Fruit fly (Drosophila melanogaster) whole organism, wandering third instar larva: ENCODE measurements around the gene TotM.
A peak's percentile ranks its signal among the peaks of the same experiment; 100 is the strongest.

Experiments
- Abd-B ChIP-seq: fragments of >200 bp; optimal IDR thresholded peaks from 2 replicates; lab custom pipeline; 2017; ENCODE audit warnings: missing biosample characterization, missing genetic modification characterization
- CG32264 ChIP-seq: fragments of 200-800 bp; sonication (Bioruptor generic); optimal IDR thresholded peaks from 2 replicates; lab custom pipeline; 2016; ENCODE audit warnings: missing biosample characterization, missing genetic modification characterization
- CG9705 ChIP-seq: fragments of 200-800 bp; sonication (Bioruptor generic); optimal IDR thresholded peaks from 2 replicates; lab custom pipeline; 2018; ENCODE audit warnings: missing biosample characterization, mild to moderate bottlenecking, missing genetic modification characterization
- CrebA ChIP-seq: fragments of 200-800 bp; sonication (Bioruptor generic); optimal IDR thresholded peaks from 2 replicates; lab custom pipeline; 2016; ENCODE audit warnings: missing biosample characterization, mild to moderate bottlenecking, missing genetic modification characterization, borderline replicate concordance
- Dfd ChIP-seq: fragments of >200 bp; optimal IDR thresholded peaks from 2 replicates; lab custom pipeline; 2017; ENCODE audit warnings: missing biosample characterization, missing genetic modification characterization
- Dif ChIP-seq: fragments of 200-275, 200-300 bp; sonication (Bioruptor generic); optimal IDR thresholded peaks from 2 replicates; lab custom pipeline; 2018; ENCODE audit warnings: missing biosample characterization, missing genetic modification characterization; ENCODE audit not compliant: partially characterized antibody
- GATAd ChIP-seq: sonication (Bioruptor generic); optimal IDR thresholded peaks from 2 replicates; lab custom pipeline; 2016; ENCODE audit warnings: missing biosample characterization, missing genetic modification characterization
- HLH106 ChIP-seq: fragments of 200-800 bp; optimal IDR thresholded peaks from 3 replicates; lab custom pipeline; 2019; ENCODE audit warnings: missing biosample characterization, mild to moderate bottlenecking, missing genetic modification characterization, moderate library complexity
- Hnf4 ChIP-seq: fragments of 200-800 bp; sonication (Bioruptor generic); optimal IDR thresholded peaks from 2 replicates; lab custom pipeline; 2016; ENCODE audit warnings: missing biosample characterization, mild to moderate bottlenecking, missing genetic modification characterization
- Hr78 ChIP-seq: fragments of >200 bp; optimal IDR thresholded peaks from 2 replicates; lab custom pipeline; 2017; ENCODE audit warnings: missing biosample characterization, missing genetic modification characterization
- Hr83 ChIP-seq: fragments of 200-300 bp; sonication (Bioruptor generic); optimal IDR thresholded peaks from 2 replicates; lab custom pipeline; 2016; ENCODE audit warnings: missing biosample characterization, mild to moderate bottlenecking, missing genetic modification characterization, moderate library complexity; ENCODE audit not compliant: poor library complexity, severe bottlenecking
- Jra ChIP-seq: sonication (Bioruptor generic); optimal IDR thresholded peaks from 2 replicates; lab custom pipeline; 2016; ENCODE audit warnings: missing biosample characterization, missing genetic modification characterization
- Mio ChIP-seq: sonication (Bioruptor generic); optimal IDR thresholded peaks from 2 replicates; lab custom pipeline; 2016; ENCODE audit warnings: missing biosample characterization, missing genetic modification characterization
- Myc ChIP-seq: fragments of >200 bp; optimal IDR thresholded peaks from 2 replicates; lab custom pipeline; 2017
- N ChIP-seq: fragments of >200 bp; optimal IDR thresholded peaks from 2 replicates; lab custom pipeline; 2018; ENCODE audit warnings: missing biosample characterization, missing external identifiers, missing genetic modification characterization
- OdsH ChIP-seq: fragments of 200-800 bp; sonication (Bioruptor generic); optimal IDR thresholded peaks from 2 replicates; lab custom pipeline; 2016; ENCODE audit warnings: missing biosample characterization, mild to moderate bottlenecking, missing genetic modification characterization
- Rel ChIP-seq, 2 experiments: fragments of 200-800 bp; sonication (Bioruptor generic) in 1 of 2; optimal IDR thresholded peaks; 2 replicates in 1 of 2; 3 replicates in 1 of 2; lab custom pipeline; 2016 to 2019; ENCODE audit warnings: mild to moderate bottlenecking in 2 of 2, missing biosample characterization in 2 of 2, missing genetic modification characterization in 2 of 2, moderate library complexity in 1 of 2
- Sp1 ChIP-seq: fragments of 200-800 bp; sonication (Bioruptor generic); optimal IDR thresholded peaks from 3 replicates; lab custom pipeline; 2019; ENCODE audit warnings: missing biosample characterization, mild to moderate bottlenecking, missing genetic modification characterization, moderate library complexity
- Vsx2 ChIP-seq: fragments of 200-300, 225-300 bp; sonication (Bioruptor generic); optimal IDR thresholded peaks from 2 replicates; lab custom pipeline; 2018; ENCODE audit warnings: missing biosample characterization, missing genetic modification characterization; ENCODE audit not compliant: partially characterized antibody
- br ChIP-seq: fragments of 200-800 bp; sonication (Bioruptor generic); optimal IDR thresholded peaks from 2 replicates; lab custom pipeline; 2016; ENCODE audit warnings: missing biosample characterization, missing genetic modification characterization
- brk ChIP-seq: fragments of 200-800 bp; sonication (Bioruptor generic); optimal IDR thresholded peaks from 2 replicates; lab custom pipeline; 2016; ENCODE audit warnings: missing biosample characterization, mild to moderate bottlenecking, missing genetic modification characterization
- dl ChIP-seq, 2 experiments: fragments of 175-275, 200-275 bp in 1 of 2; fragments of 200-275 bp in 1 of 2; sonication (Bioruptor generic); optimal IDR thresholded peaks; lab custom pipeline; 2018; ENCODE audit warnings: mild to moderate bottlenecking in 2 of 2, missing biosample characterization in 2 of 2, missing genetic modification characterization in 2 of 2, moderate library complexity in 2 of 2; ENCODE audit not compliant: partially characterized antibody in 2 of 2, insufficient read depth in 1 of 2
- dmrt93B ChIP-seq: fragments of 200-800 bp; sonication (Bioruptor generic); optimal IDR thresholded peaks from 2 replicates; lab custom pipeline; 2018; ENCODE audit warnings: missing biosample characterization, mild to moderate bottlenecking, missing genetic modification characterization
- dsf ChIP-seq: sonication (Bioruptor generic); optimal IDR thresholded peaks from 2 replicates; lab custom pipeline; 2016; ENCODE audit warnings: missing biosample characterization, missing genetic modification characterization, borderline replicate concordance
- ey ChIP-seq: fragments of 200-800 bp; sonication (Bioruptor generic); optimal IDR thresholded peaks from 2 replicates; lab custom pipeline; 2016; ENCODE audit warnings: missing biosample characterization, missing genetic modification characterization
- foxo ChIP-seq, 2 experiments: fragments of 200-800 bp; sonication (Bioruptor generic); optimal IDR thresholded peaks; 2 replicates in 1 of 2; 3 replicates in 1 of 2; lab custom pipeline; 2016 to 2017; ENCODE audit warnings: missing biosample characterization in 2 of 2, missing genetic modification characterization in 2 of 2
- fru ChIP-seq: fragments of 200-800 bp; sonication (Bioruptor generic); optimal IDR thresholded peaks from 3 replicates; lab custom pipeline; 2016; ENCODE audit warnings: missing biosample characterization, mild to moderate bottlenecking, missing genetic modification characterization
- h ChIP-seq: fragments of 200-800 bp; sonication (Bioruptor generic); optimal IDR thresholded peaks from 3 replicates; lab custom pipeline; 2016; ENCODE audit warnings: missing biosample characterization, mild to moderate bottlenecking, missing genetic modification characterization
- jim ChIP-seq: fragments of 175-275, 200-325 bp; sonication (Bioruptor generic); optimal IDR thresholded peaks from 2 replicates; lab custom pipeline; 2016; ENCODE audit warnings: missing biosample characterization, mild to moderate bottlenecking, missing genetic modification characterization
- lola ChIP-seq: fragments of >200 bp; optimal IDR thresholded peaks from 2 replicates; lab custom pipeline; 2017; ENCODE audit warnings: missing biosample characterization, missing genetic modification characterization
- pan ChIP-seq: fragments of >200 bp; optimal IDR thresholded peaks from 2 replicates; lab custom pipeline; 2017
- psq ChIP-seq: fragments of 200-800 bp; sonication (Bioruptor generic); optimal IDR thresholded peaks from 3 replicates; lab custom pipeline; 2017; ENCODE audit warnings: missing biosample characterization, mild to moderate bottlenecking, missing genetic modification characterization, moderate library complexity
- rgr ChIP-seq: fragments of 200-800 bp; sonication (Bioruptor generic); optimal IDR thresholded peaks from 3 replicates; lab custom pipeline; 2016; ENCODE audit warnings: missing biosample characterization, mild to moderate bottlenecking, missing genetic modification characterization
- sage ChIP-seq: fragments of 200-800 bp; sonication (Bioruptor generic); optimal IDR thresholded peaks from 2 replicates; lab custom pipeline; 2016; ENCODE audit warnings: missing biosample characterization, mild to moderate bottlenecking, missing genetic modification characterization
- sv ChIP-seq: fragments of 200-800 bp; sonication (Bioruptor generic); optimal IDR thresholded peaks from 3 replicates; lab custom pipeline; 2016; ENCODE audit warnings: missing biosample characterization, missing genetic modification characterization
- tai ChIP-seq: sonication (Bioruptor generic); optimal IDR thresholded peaks from 2 replicates; lab custom pipeline; 2016; ENCODE audit warnings: missing biosample characterization, missing genetic modification characterization
- usp ChIP-seq: fragments of >200 bp; optimal IDR thresholded peaks from 2 replicates; lab custom pipeline; 2017; ENCODE audit warnings: missing biosample characterization, missing genetic modification characterization
- woc ChIP-seq: sonication (Bioruptor generic); optimal IDR thresholded peaks from 2 replicates; lab custom pipeline; 2016; ENCODE audit warnings: missing biosample characterization, mild to moderate bottlenecking, missing genetic modification characterization

The TotM gene

dm6 chr2L:5320063-5320462 is 9.6 kb upstream of the TotM start:
- TF ChIP-seq jim (GFP tag; lab: Kevin White, UChicago) (no peak), Dfd (peak; percentile 94), brk (GFP tag; lab: Kevin White, UChicago) (no peak)

- no peak for TF ChIP-seq N (GFP tag; lab: Kevin White, UChicago)
- peak; percentile 96 for TF ChIP-seq Dfd
Observed at dm6 chr2L:5321014-5321413, 8.6 kb upstream of the TotM start.

- no peak for TF ChIP-seq CG9705 (GFP tag; lab: Kevin White, UChicago)
- TF ChIP-seq HLH106 (tag; lab: Kevin White, UChicago), result peak; percentile 64
- TF ChIP-seq psq (GFP tag; lab: Kevin White, UChicago), result peak; percentile 90
- peak; percentile 45 for TF ChIP-seq br (GFP tag; lab: Kevin White, UChicago)
- TF ChIP-seq Dfd, result no peak
- peak; percentile 80 for TF ChIP-seq h
- TF ChIP-seq usp (GFP tag; lab: Kevin White, UChicago), result no peak
- TF ChIP-seq sage (GFP tag; lab: Kevin White, UChicago), result no peak
- TF ChIP-seq fru (GFP tag; lab: Kevin White, UChicago), result peak; percentile 66
- TF ChIP-seq foxo (GFP tag; optimal IDR thresholded peaks at IDR 0.05; lab: Kevin White, UChicago), result peak in 1 of 2 experiments; percentile 88
- TF ChIP-seq sv (GFP tag; lab: Kevin White, UChicago), result no peak
- no peak for TF ChIP-seq Rel (GFP tag; optimal IDR thresholded peaks at IDR 0.05; lab: Kevin White, UChicago)
- peak; percentile 81 for TF ChIP-seq Rel (tag; optimal IDR thresholded peaks at IDR 0.05; lab: Kevin White, UChicago)
- no peak for TF ChIP-seq pan
- TF ChIP-seq dsf (GFP tag; lab: Kevin White, UChicago), result no peak
- TF ChIP-seq Myc (lab: Kevin White, UChicago), result no peak
- TF ChIP-seq Hnf4 (GFP tag; lab: Kevin White, UChicago), result no peak
- no peak for TF ChIP-seq Mio (GFP tag; lab: Kevin White, UChicago)
- TF ChIP-seq Hr83, result peak; percentile 37
- TF ChIP-seq jim (GFP tag; lab: Kevin White, UChicago), result peak; percentile 84
- TF ChIP-seq CG32264, result peak; percentile 22
- no peak for TF ChIP-seq lola
- TF ChIP-seq Abd-B, result no peak
- peak; percentile 72 for TF ChIP-seq Sp1 (GFP tag; lab: Kevin White, UChicago)
- TF ChIP-seq Hr78, result no peak
- peak; percentile 78 for TF ChIP-seq ey (GFP tag; lab: Kevin White, UChicago)
- TF ChIP-seq OdsH (GFP tag; lab: Kevin White, UChicago), result peak; percentile 79
- no peak for TF ChIP-seq brk (GFP tag; lab: Kevin White, UChicago)
- peak; percentile 47 for TF ChIP-seq Dif
- no peak for TF ChIP-seq GATAd (GFP tag; lab: Kevin White, UChicago)
- TF ChIP-seq tai (GFP tag; lab: Kevin White, UChicago), result no peak
- no peak for TF ChIP-seq dmrt93B
- TF ChIP-seq woc (GFP tag; lab: Kevin White, UChicago), result peak; percentile 16
- no peak for TF ChIP-seq Vsx2 (GFP tag; lab: Kevin White, UChicago)
- peak; percentile 83 for TF ChIP-seq rgr (GFP tag; lab: Kevin White, UChicago)
- TF ChIP-seq Jra (GFP tag; lab: Kevin White, UChicago), result no peak
- no peak for TF ChIP-seq dl (GFP tag; optimal IDR thresholded peaks at IDR 0.05; lab: Kevin White, UChicago; ENCODE audit: insufficient read depth in 1 of 2, partially characterized antibody in 2 of 2)
- peak; percentile 46 for TF ChIP-seq N (GFP tag; lab: Kevin White, UChicago)
- no peak for TF ChIP-seq CrebA (GFP tag; lab: Kevin White, UChicago)
Observed at dm6 chr2L:5324958-5325850, 4.5 kb upstream of the TotM start.
